Worm (Caenorhabditis elegans): Measurements from ENCODE around the gene ife-5.

- no peak for TF ChIP-seq ets-7 (tag; optimal IDR thresholded peaks at IDR 0.05)
- TF ChIP-seq ama-1 (optimal IDR thresholded peaks at IDR 0.05) = no peak
- no peak for TF ChIP-seq tbx-11 (GFP tag; IDR thresholded peaks at IDR 0.05)
- no peak for TF ChIP-seq hmg-4 (GFP tag; optimal IDR thresholded peaks at IDR 0.05)
- no peak for TF ChIP-seq flt-1 (GFP tag; IDR thresholded peaks at IDR 0.05)
- no peak for TF ChIP-seq F13C5.2 (tag; optimal IDR thresholded peaks at IDR 0.05)
- TF ChIP-seq pes-1 (GFP tag; IDR thresholded peaks at IDR 0.05) = no peak
- TF ChIP-seq scrt-1 (GFP tag; IDR thresholded peaks at IDR 0.05) = no peak
- TF ChIP-seq ceh-36 (tag; optimal IDR thresholded peaks at IDR 0.05) = no peak
- TF ChIP-seq ceh-13 (GFP tag; optimal IDR thresholded peaks at IDR 0.05) = no peak
- no peak for TF ChIP-seq hnd-1 (tag; optimal IDR thresholded peaks at IDR 0.05)
- TF ChIP-seq hmbx-1 (tag; optimal IDR thresholded peaks at IDR 0.05) = no peak
- TF ChIP-seq B0310.2 (tag; optimal IDR thresholded peaks at IDR 0.05) = no peak
- TF ChIP-seq sea-1 (GFP tag; conservative IDR thresholded peaks at IDR 0.05) = no peak
These were observed 22.7 kb downstream of the ife-5 start, which contains the start of gene sre-50 for ce11 chrII:12303142-12303541.

All from whole organism, early embryonic.